Fruit fly (Drosophila melanogaster): ENCODE results near the gene CG10802.
A peak's percentile ranks its signal among the peaks of the same experiment; 100 is the strongest.

dm6 chrX:3437493-3437892 lies 45.3 kb upstream of the CG10802 start:
- TF ChIP-seq tai (GFP tag; optimal IDR thresholded peaks at IDR 0.05) (no peak), Dfd (GFP tag; optimal IDR thresholded peaks at IDR 0.05) (no peak), pan (optimal IDR thresholded peaks at IDR 0.05) (no peak), fru (GFP tag; optimal IDR thresholded peaks at IDR 0.05) (peak; percentile 55), CG9705 (GFP tag; optimal IDR thresholded peaks at IDR 0.05) (no peak), usp (GFP tag; optimal IDR thresholded peaks at IDR 0.05) (no peak)
